Worm (Caenorhabditis elegans) whole organism, L1 larva: ENCODE data around the gene evl-20.

Experiments
- ama-1 ChIP-seq: fragments of 150-350 bp; optimal IDR thresholded peaks from 2 replicates; lab custom pipeline; 2014
- elt-3 ChIP-seq, 6 experiments: fragments of 150-350 bp in 1 of 6; sonication (generic microtip); optimal IDR thresholded peaks; 2 replicates each; lab custom pipeline; 2017 to 2018; ENCODE audit warnings: missing biosample characterization in 6 of 6, missing genetic modification characterization in 6 of 6, inconsistent platforms in 1 of 6
- fkh-10 ChIP-seq: sonication (generic microtip); optimal IDR thresholded peaks from 2 replicates; lab custom pipeline; 2017; ENCODE audit warnings: missing biosample characterization, missing genetic modification reagents, missing genetic modification characterization
- isw-1 ChIP-seq: fragments of 200-800 bp; sonication (Bioruptor generic); IDR thresholded peaks from 2 replicates; pipeline ENCODE4 v1.3.6; 2022; ENCODE audit warnings: missing genetic modification characterization, missing compliant biosample characterization
- jun-1 ChIP-seq: fragments of 150-350 bp; optimal IDR thresholded peaks from 2 replicates; lab custom pipeline; 2014; ENCODE audit warnings: missing biosample characterization, missing genetic modification reagents, missing genetic modification characterization
- lin-13 ChIP-seq: fragments of 150-350 bp; optimal IDR thresholded peaks from 2 replicates; lab custom pipeline; 2014; ENCODE audit warnings: missing biosample characterization, missing genetic modification reagents, missing genetic modification characterization
- lin-15B ChIP-seq: fragments of 150-350 bp; sonication (generic microtip); optimal IDR thresholded peaks from 3 replicates; lab custom pipeline; 2014; ENCODE audit warnings: missing biosample characterization, missing genetic modification characterization
- nhr-11 ChIP-seq: fragments of 150-350 bp; optimal IDR thresholded peaks from 2 replicates; lab custom pipeline; 2014; ENCODE audit warnings: missing biosample characterization, missing genetic modification characterization
- nhr-12 ChIP-seq: sonication (generic microtip); optimal IDR thresholded peaks from 2 replicates; lab custom pipeline; 2017; ENCODE audit warnings: missing biosample characterization, missing genetic modification characterization
- nhr-84 ChIP-seq: sonication (generic microtip); optimal IDR thresholded peaks from 2 replicates; lab custom pipeline; 2017; ENCODE audit warnings: missing biosample characterization, missing genetic modification characterization
- nhr-90 ChIP-seq: sonication (generic microtip); optimal IDR thresholded peaks from 2 replicates; lab custom pipeline; 2016; ENCODE audit warnings: mild to moderate bottlenecking, missing genetic modification characterization, missing compliant biosample characterization; ENCODE audit not compliant: poor library complexity
- sptf-1 ChIP-seq: fragments of 150-350 bp; optimal IDR thresholded peaks from 2 replicates; lab custom pipeline; 2014; ENCODE audit warnings: missing biosample characterization, missing genetic modification characterization
- unc-86 ChIP-seq: sonication (generic microtip); optimal IDR thresholded peaks from 2 replicates; lab custom pipeline; 2016; ENCODE audit warnings: missing genetic modification characterization, missing compliant biosample characterization

DNA sequence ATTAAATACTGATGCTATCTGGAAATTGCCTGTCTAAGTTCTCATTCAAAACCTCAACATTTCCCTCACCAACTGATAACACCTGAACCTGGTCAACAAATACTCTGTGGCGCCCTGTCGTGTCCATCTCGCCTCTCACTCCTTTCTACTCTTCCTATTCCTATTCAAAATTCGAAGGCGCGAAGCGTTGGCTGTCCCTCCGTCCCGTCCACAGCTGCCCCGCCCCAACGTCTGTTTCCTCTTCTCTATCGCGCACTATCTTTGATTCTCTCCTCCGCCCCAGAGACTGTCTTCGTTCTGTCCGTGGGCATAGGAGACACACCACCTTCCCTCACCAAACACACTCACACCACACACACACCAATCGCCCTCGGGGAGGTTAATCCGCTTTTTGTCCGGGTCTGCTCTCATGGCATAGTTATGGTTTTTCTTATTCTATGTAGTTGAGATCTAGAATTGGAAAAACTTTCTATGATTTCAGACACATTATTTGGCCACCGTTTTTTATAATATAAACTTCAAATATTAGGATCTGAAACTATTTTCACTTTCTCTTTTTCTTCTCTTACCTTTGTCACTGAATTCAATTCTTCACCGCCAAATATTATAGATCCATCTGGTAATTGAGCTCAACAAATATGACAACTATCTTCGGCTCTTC is 31.9 kb upstream of the evl-20 start, which contains the start of gene efl-3:
- no peak for TF ChIP-seq ama-1 (lab: Kevin White, UChicago)
- no peak for TF ChIP-seq lin-13 (GFP tag; lab: Kevin White, UChicago)
- TF ChIP-seq lin-15B (tag; lab: Kevin White, UChicago) = no peak
- no peak for TF ChIP-seq nhr-84 (tag; lab: Kevin White, UChicago)
- TF ChIP-seq nhr-11 = no peak
- TF ChIP-seq nhr-90 (tag; lab: Kevin White, UChicago) = no peak
- TF ChIP-seq elt-3 (tag; optimal IDR thresholded peaks at IDR 0.05; lab: Kevin White, UChicago) = no peak
- TF ChIP-seq nhr-12 (tag; lab: Kevin White, UChicago) = no peak
- no peak for TF ChIP-seq jun-1
- TF ChIP-seq unc-86 (tag; lab: Kevin White, UChicago) = no peak
- no peak for TF ChIP-seq isw-1 (GFP tag; lab: Robert Waterston, UW)
- TF ChIP-seq fkh-10 (GFP tag; lab: Kevin White, UChicago) = no peak
- no peak for TF ChIP-seq sptf-1 (tag; lab: Kevin White, UChicago)
